Worm (Caenorhabditis elegans) whole organism, midembryonic: ENCODE data around the gene F35C11.4.

ENCODE experiments used
- T22C8.4 ChIP-seq: fragments of 200-800 bp; sonication (Bioruptor generic); IDR thresholded peaks from 2 replicates; pipeline ENCODE4 v1.3.6; 2022; ENCODE audit warnings: missing genetic modification characterization, missing compliant biosample characterization
- cog-1 ChIP-seq: sonication (generic microtip); optimal IDR thresholded peaks from 2 replicates; lab custom pipeline; 2016; ENCODE audit warnings: missing genetic modification characterization, missing compliant biosample characterization
- flt-1 ChIP-seq: fragments of 200-800 bp; sonication (Bioruptor generic); IDR thresholded peaks from 2 replicates; pipeline ENCODE4 v1.3.6; 2022; ENCODE audit warnings: missing genetic modification characterization, missing compliant biosample characterization
- klf-2 ChIP-seq: fragments of 200-800 bp; sonication (Bioruptor generic); conservative IDR thresholded peaks from 2 replicates; pipeline ENCODE4 v1.3.6; 2022; ENCODE audit warnings: missing genetic modification reagents, missing genetic modification characterization, missing compliant biosample characterization
- med-1 ChIP-seq: sonication (generic microtip); optimal IDR thresholded peaks from 2 replicates; lab custom pipeline; 2017; ENCODE audit warnings: missing genetic modification characterization, mild to moderate bottlenecking, missing compliant biosample characterization, antibody characterized with exemption, missing genetic modification reagents; ENCODE audit not compliant: insufficient read depth
- ref-1 ChIP-seq: fragments of 200-800 bp; sonication (Bioruptor generic); conservative IDR thresholded peaks from 2 replicates; pipeline ENCODE4 v1.3.6; 2022; ENCODE audit warnings: missing genetic modification reagents, missing genetic modification characterization, missing compliant biosample characterization
- tab-1 ChIP-seq: fragments of 200-800 bp; sonication (Bioruptor generic); IDR thresholded peaks from 2 replicates; pipeline ENCODE4 v1.3.6; 2022; ENCODE audit warnings: missing genetic modification characterization, missing compliant biosample characterization
- ztf-23 ChIP-seq: fragments of 200-800 bp; sonication (Bioruptor generic); IDR thresholded peaks from 2 replicates; pipeline ENCODE4 v1.3.6; 2022; ENCODE audit warnings: missing genetic modification reagents, missing genetic modification characterization, missing compliant biosample characterization
- ztf-29 ChIP-seq: fragments of 200-800 bp; sonication (Bioruptor generic); IDR thresholded peaks from 2 replicates; pipeline ENCODE4 v1.3.6; 2022; ENCODE audit warnings: missing genetic modification reagents, missing genetic modification characterization, missing compliant biosample characterization

Gene F35C11.4

ce11 chrII:8220267-8220666 is 28.5 kb upstream of the F35C11.4 start:
- no peak for TF ChIP-seq cog-1
- TF ChIP-seq ztf-29 (GFP tag; lab: Robert Waterston, UW): no peak
- TF ChIP-seq ref-1 (GFP tag; lab: Robert Waterston, UW): no peak
- TF ChIP-seq T22C8.4 (GFP tag; lab: Robert Waterston, UW): no peak
- TF ChIP-seq ztf-23 (GFP tag; lab: Robert Waterston, UW): no peak
- no peak for TF ChIP-seq tab-1
- no peak for TF ChIP-seq med-1 (GFP tag; lab: Kevin White, UChicago)
- no peak for TF ChIP-seq klf-2 (GFP tag; lab: Robert Waterston, UW)
- no peak for TF ChIP-seq flt-1 (GFP tag; lab: Robert Waterston, UW)

- TF ChIP-seq ref-1 (GFP tag; lab: Robert Waterston, UW) (no peak), tab-1 (no peak), ztf-29 (GFP tag; lab: Robert Waterston, UW) (no peak), T22C8.4 (GFP tag; lab: Robert Waterston, UW) (no peak), ztf-23 (GFP tag; lab: Robert Waterston, UW) (no peak), klf-2 (GFP tag; lab: Robert Waterston, UW) (no peak), flt-1 (GFP tag; lab: Robert Waterston, UW) (no peak), cog-1 (no peak), med-1 (GFP tag; lab: Kevin White, UChicago) (no peak)
Measured at ce11 chrII:8222309-8223065, 26.3 kb upstream of the F35C11.4 start, which contains the start of gene dab-1. Gene dab-1, plus strand, starts transcription at chrII:8222386.

ce11 chrII:8223422-8223821 is 25.4 kb upstream of the F35C11.4 start:
- TF ChIP-seq ztf-29 (GFP tag; lab: Robert Waterston, UW) (no peak), cog-1 (no peak), klf-2 (GFP tag; lab: Robert Waterston, UW) (no peak), T22C8.4 (GFP tag; lab: Robert Waterston, UW) (no peak), ref-1 (GFP tag; lab: Robert Waterston, UW) (no peak)

ce11 chrII:8223945-8224344 is 24.9 kb upstream of the F35C11.4 start:
- TF ChIP-seq T22C8.4 (GFP tag; lab: Robert Waterston, UW) (no peak), ztf-29 (GFP tag; lab: Robert Waterston, UW) (no peak), klf-2 (GFP tag; lab: Robert Waterston, UW) (no peak), med-1 (GFP tag; lab: Kevin White, UChicago) (no peak)

- TF ChIP-seq cog-1 (no peak), tab-1 (no peak), flt-1 (GFP tag; lab: Robert Waterston, UW) (no peak), ref-1 (GFP tag; lab: Robert Waterston, UW) (no peak), klf-2 (GFP tag; lab: Robert Waterston, UW) (no peak), med-1 (GFP tag; lab: Kevin White, UChicago) (no peak), T22C8.4 (GFP tag; lab: Robert Waterston, UW) (no peak)
Measured at ce11 chrII:8224623-8225022, 24.2 kb upstream of the F35C11.4 start.

- TF ChIP-seq T22C8.4 (GFP tag; lab: Robert Waterston, UW) (no peak), ref-1 (GFP tag; lab: Robert Waterston, UW) (no peak), ztf-29 (GFP tag; lab: Robert Waterston, UW) (no peak), ztf-23 (GFP tag; lab: Robert Waterston, UW) (no peak)
Measured at ce11 chrII:8225347-8225746, 23.5 kb upstream of the F35C11.4 start.

- TF ChIP-seq T22C8.4 (GFP tag; lab: Robert Waterston, UW) (no peak), ref-1 (GFP tag; lab: Robert Waterston, UW) (no peak), cog-1 (no peak), flt-1 (GFP tag; lab: Robert Waterston, UW) (no peak), ztf-29 (GFP tag; lab: Robert Waterston, UW) (no peak), klf-2 (GFP tag; lab: Robert Waterston, UW) (no peak), med-1 (GFP tag; lab: Kevin White, UChicago) (no peak), ztf-23 (GFP tag; lab: Robert Waterston, UW) (no peak), tab-1 (no peak)
Measured at ce11 chrII:8225914-8226313, 22.9 kb upstream of the F35C11.4 start.

- TF ChIP-seq flt-1 (GFP tag; lab: Robert Waterston, UW) (no peak), ztf-23 (GFP tag; lab: Robert Waterston, UW) (no peak), med-1 (GFP tag; lab: Kevin White, UChicago) (no peak), cog-1 (no peak), ztf-29 (GFP tag; lab: Robert Waterston, UW) (no peak)
Measured at ce11 chrII:8226475-8226874, 22.3 kb upstream of the F35C11.4 start.

ce11 chrII:8230976-8231375 is 17.8 kb upstream of the F35C11.4 start, which contains the start of gene M110.9:
Gene M110.9, plus strand, starts transcription at chrII:8231276.
- no peak for TF ChIP-seq ztf-29 (GFP tag; lab: Robert Waterston, UW)
- TF ChIP-seq cog-1: no peak
- TF ChIP-seq med-1 (GFP tag; lab: Kevin White, UChicago): no peak
- no peak for TF ChIP-seq flt-1 (GFP tag; lab: Robert Waterston, UW)
- no peak for TF ChIP-seq tab-1
- TF ChIP-seq ztf-23 (GFP tag; lab: Robert Waterston, UW): no peak
- TF ChIP-seq T22C8.4 (GFP tag; lab: Robert Waterston, UW): no peak
- TF ChIP-seq klf-2 (GFP tag; lab: Robert Waterston, UW): no peak
- TF ChIP-seq ref-1 (GFP tag; lab: Robert Waterston, UW): no peak

ce11 chrII:8232489-8232888 is 16.3 kb upstream of the F35C11.4 start, which contains the start of gene M110.7:
Gene M110.7, plus strand, starts transcription at chrII:8232789.
- TF ChIP-seq T22C8.4 (GFP tag; lab: Robert Waterston, UW): no peak
- no peak for TF ChIP-seq cog-1
- no peak for TF ChIP-seq ref-1 (GFP tag; lab: Robert Waterston, UW)
- TF ChIP-seq klf-2 (GFP tag; lab: Robert Waterston, UW): no peak
- no peak for TF ChIP-seq ztf-29 (GFP tag; lab: Robert Waterston, UW)
- no peak for TF ChIP-seq flt-1 (GFP tag; lab: Robert Waterston, UW)
